Worm (Caenorhabditis elegans): Measurements from ENCODE around the gene inx-11.

DNA sequence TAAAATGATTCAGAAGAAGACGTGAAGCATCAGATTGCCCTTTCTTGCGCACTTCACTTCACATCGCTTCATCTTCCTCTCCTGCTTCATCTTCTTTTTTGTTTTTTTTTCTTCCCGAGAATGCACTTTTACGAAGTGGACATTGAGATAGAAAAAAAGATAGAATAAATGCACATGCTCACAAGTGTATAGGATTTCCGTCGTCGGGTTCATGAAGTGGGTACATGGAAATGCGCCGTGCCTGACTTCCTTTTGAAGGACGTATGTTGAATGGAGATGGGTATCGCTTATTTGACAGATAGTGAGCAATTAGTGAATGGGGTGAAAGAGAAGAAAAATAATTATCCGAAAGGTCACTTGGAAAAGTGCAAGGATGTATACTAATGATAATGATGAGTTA, 43.1 kb downstream of the inx-11 start:
- TF ChIP-seq ztf-11 (tag; optimal IDR thresholded peaks at IDR 0.05) (no peak), aly-2 (tag; optimal IDR thresholded peaks at IDR 0.05) (no peak), lin-39 (tag; optimal IDR thresholded peaks at IDR 0.05) (no peak), pha-4 (tag; optimal IDR thresholded peaks at IDR 0.05) (no peak)
